Worm (Caenorhabditis elegans) whole organism, L4/young adult: ENCODE data around the gene C23F12.9.

Experiments used
- W03F9.2 ChIP-seq: fragments of 150-350 bp; optimal IDR thresholded peaks from 2 replicates; lab custom pipeline; 2014; ENCODE audit warnings: missing biosample characterization, missing genetic modification characterization
- dao-5 ChIP-seq: sonication (generic microtip); optimal IDR thresholded peaks from 2 replicates; lab custom pipeline; 2016; ENCODE audit warnings: missing genotype, missing genetic modification characterization, moderate library complexity, missing compliant biosample characterization
- him-1 ChIP-seq: sonication (generic microtip); optimal IDR thresholded peaks from 2 replicates; lab custom pipeline; 2016; ENCODE audit warnings: missing genotype, missing genetic modification reagents, missing genetic modification characterization, missing compliant biosample characterization

ce11 chrX:9409114-9409513, 15.3 kb downstream of the C23F12.9 start:
- TF ChIP-seq him-1 (tag; lab: Kevin White, UChicago) (no peak), W03F9.2 (tag; lab: Kevin White, UChicago) (no peak), dao-5 (tag; lab: Kevin White, UChicago) (no peak)
